Worm (Caenorhabditis elegans) whole organism, L2 larva: ENCODE data around the gene ZK418.5.
A peak's percentile ranks its signal among the peaks of the same experiment; 100 is the strongest.

Experiments used
- C34F6.9 ChIP-seq: fragments of 150-350 bp; optimal IDR thresholded peaks from 2 replicates; lab custom pipeline; 2014; ENCODE audit warnings: missing biosample characterization, missing genetic modification characterization
- F13H6.1 ChIP-seq: sonication (generic microtip); optimal IDR thresholded peaks from 2 replicates; lab custom pipeline; 2016; ENCODE audit warnings: missing genetic modification characterization, missing compliant biosample characterization
- R02D3.7 ChIP-seq: fragments of 150-350 bp; optimal IDR thresholded peaks from 2 replicates; lab custom pipeline; 2014; ENCODE audit warnings: missing biosample characterization, missing genetic modification characterization
- Y55F3AM.14 ChIP-seq: fragments of 200-800 bp; sonication (Bioruptor generic); optimal IDR thresholded peaks from 2 replicates; lab custom pipeline; 2018; ENCODE audit warnings: mild to moderate bottlenecking, missing genetic modification characterization, missing compliant biosample characterization
- ZK546.5 ChIP-seq: sonication (generic microtip); optimal IDR thresholded peaks from 2 replicates; lab custom pipeline; 2017; ENCODE audit warnings: missing biosample characterization, missing genetic modification characterization
- alr-1 ChIP-seq: fragments of 150-350 bp; optimal IDR thresholded peaks from 2 replicates; lab custom pipeline; 2014; ENCODE audit warnings: missing biosample characterization, missing genetic modification characterization
- aly-2 ChIP-seq: fragments of 150-350 bp; optimal IDR thresholded peaks from 2 replicates; lab custom pipeline; 2014; ENCODE audit warnings: missing biosample characterization, missing genetic modification characterization
- ama-1 ChIP-seq: fragments of 150-350 bp; optimal IDR thresholded peaks from 2 replicates; lab custom pipeline; 2018; ENCODE audit warnings: inconsistent platforms
- ceh-16 ChIP-seq: fragments of 150-350 bp; optimal IDR thresholded peaks from 2 replicates; lab custom pipeline; 2014; ENCODE audit warnings: missing biosample characterization, missing genetic modification characterization
- crh-2 ChIP-seq: sonication (generic microtip); optimal IDR thresholded peaks from 2 replicates; lab custom pipeline; 2017; ENCODE audit warnings: missing biosample characterization, missing genetic modification characterization
- dmd-4 ChIP-seq: sonication (generic microtip); optimal IDR thresholded peaks from 2 replicates; lab custom pipeline; 2017; ENCODE audit warnings: missing biosample characterization, missing genetic modification characterization
- egl-27 ChIP-seq: sonication (generic microtip); optimal IDR thresholded peaks from 3 replicates; lab custom pipeline; 2017; ENCODE audit warnings: missing biosample characterization, missing genetic modification reagents, missing genetic modification characterization
- elt-1 ChIP-seq: fragments of 150-350 bp; optimal IDR thresholded peaks from 2 replicates; lab custom pipeline; 2014; ENCODE audit warnings: missing biosample characterization, missing genetic modification characterization
- elt-3 ChIP-seq: sonication (generic microtip); optimal IDR thresholded peaks from 2 replicates; lab custom pipeline; 2017; ENCODE audit warnings: missing biosample characterization, missing genetic modification characterization
- fos-1 ChIP-seq: fragments of 150-350 bp; optimal IDR thresholded peaks from 2 replicates; lab custom pipeline; 2014; ENCODE audit warnings: missing biosample characterization, missing genetic modification characterization
- gmeb-1 ChIP-seq: fragments of 150-350 bp; optimal IDR thresholded peaks from 2 replicates; lab custom pipeline; 2014; ENCODE audit warnings: missing biosample characterization, missing genetic modification characterization
- lin-11 ChIP-seq: fragments of 150-350 bp; sonication (generic microtip); optimal IDR thresholded peaks from 2 replicates; lab custom pipeline; 2014; ENCODE audit warnings: missing biosample characterization, missing genetic modification characterization, inconsistent platforms, mixed read lengths
- lin-13 ChIP-seq: fragments of 150-350 bp; optimal IDR thresholded peaks from 2 replicates; lab custom pipeline; 2014; ENCODE audit warnings: missing biosample characterization, missing genetic modification reagents, missing genetic modification characterization
- lin-39 ChIP-seq: fragments of 150-350 bp; optimal IDR thresholded peaks from 2 replicates; lab custom pipeline; 2014; ENCODE audit warnings: missing biosample characterization, missing genetic modification reagents, missing genetic modification characterization
- lsy-2 ChIP-seq, 2 experiments: fragments of 150-350 bp in 1 of 2; sonication (generic microtip) in 1 of 2; optimal IDR thresholded peaks; 2 replicates each; lab custom pipeline; 2014 to 2017; ENCODE audit warnings: missing biosample characterization in 2 of 2, missing genetic modification characterization in 2 of 2
- mab-5 ChIP-seq: fragments of 150-350 bp; optimal IDR thresholded peaks from 2 replicates; lab custom pipeline; 2014; ENCODE audit warnings: missing biosample characterization, missing genetic modification characterization
- mbf-1 ChIP-seq: sonication (generic microtip); optimal IDR thresholded peaks from 2 replicates; lab custom pipeline; 2017; ENCODE audit warnings: missing biosample characterization, missing genetic modification characterization
- mdl-1 ChIP-seq, 2 experiments: fragments of 150-350 bp in 1 of 2; sonication (generic microtip) in 1 of 2; optimal IDR thresholded peaks; 2 replicates each; lab custom pipeline; 2017; ENCODE audit warnings: missing biosample characterization in 2 of 2, missing genetic modification characterization in 2 of 2
- nhr-10 ChIP-seq: sonication (generic microtip); optimal IDR thresholded peaks from 2 replicates; lab custom pipeline; 2017; ENCODE audit warnings: missing biosample characterization, missing genetic modification characterization
- nhr-11 ChIP-seq: fragments of 150-350 bp; optimal IDR thresholded peaks from 2 replicates; lab custom pipeline; 2014; ENCODE audit warnings: missing biosample characterization, missing genetic modification characterization
- nhr-12 ChIP-seq: fragments of 150-350 bp; optimal IDR thresholded peaks from 2 replicates; lab custom pipeline; 2014; ENCODE audit warnings: missing biosample characterization, missing genetic modification characterization
- nhr-129 ChIP-seq: fragments of 150-350 bp; optimal IDR thresholded peaks from 2 replicates; lab custom pipeline; 2014; ENCODE audit warnings: missing biosample characterization, missing genetic modification characterization
- nhr-21 ChIP-seq: fragments of 150-350 bp; optimal IDR thresholded peaks from 2 replicates; lab custom pipeline; 2014; ENCODE audit warnings: missing biosample characterization, missing genetic modification characterization
- nhr-23 ChIP-seq: fragments of 150-350 bp; optimal IDR thresholded peaks from 2 replicates; lab custom pipeline; 2014; ENCODE audit warnings: missing biosample characterization, missing genetic modification reagents, missing genetic modification characterization
- nhr-237 ChIP-seq: fragments of 150-350 bp; optimal IDR thresholded peaks from 2 replicates; lab custom pipeline; 2014; ENCODE audit warnings: missing biosample characterization, missing genetic modification characterization
- nhr-25 ChIP-seq: fragments of 150-350 bp; sonication (generic microtip); optimal IDR thresholded peaks from 3 replicates; lab custom pipeline; 2014; ENCODE audit warnings: missing biosample characterization, missing genetic modification characterization
- nhr-6 ChIP-seq: fragments of 150-350 bp; optimal IDR thresholded peaks from 2 replicates; lab custom pipeline; 2014; ENCODE audit warnings: missing biosample characterization, missing genetic modification characterization
- nhr-77 ChIP-seq: fragments of 150-350 bp; optimal IDR thresholded peaks from 2 replicates; lab custom pipeline; 2014; ENCODE audit warnings: missing biosample characterization, missing genetic modification characterization
- peb-1 ChIP-seq: fragments of 150-350 bp; optimal IDR thresholded peaks from 2 replicates; lab custom pipeline; 2014; ENCODE audit warnings: missing biosample characterization, missing genetic modification characterization
- sem-4 ChIP-seq: fragments of 150-350 bp; optimal IDR thresholded peaks from 2 replicates; lab custom pipeline; 2014; ENCODE audit warnings: missing biosample characterization, missing genetic modification reagents, missing genetic modification characterization
- sma-3 ChIP-seq: sonication (generic microtip); optimal IDR thresholded peaks from 2 replicates; lab custom pipeline; 2016; ENCODE audit warnings: missing genetic modification reagents, missing genetic modification characterization, missing compliant biosample characterization
- sma-9 ChIP-seq, 2 experiments: fragments of 150-350 bp in 1 of 2; sonication (generic microtip) in 1 of 2; optimal IDR thresholded peaks; 2 replicates each; lab custom pipeline; 2014 to 2016; ENCODE audit warnings: missing genetic modification characterization in 2 of 2, mild to moderate bottlenecking in 1 of 2, missing biosample characterization in 1 of 2, missing compliant biosample characterization in 1 of 2, missing genetic modification reagents in 1 of 2, moderate library complexity in 1 of 2
- snpc-4 ChIP-seq: fragments of 150-350 bp; optimal IDR thresholded peaks from 2 replicates; lab custom pipeline; 2014; ENCODE audit warnings: missing biosample characterization, missing genetic modification characterization
- unc-39 ChIP-seq: fragments of 150-350 bp; optimal IDR thresholded peaks from 2 replicates; lab custom pipeline; 2014; ENCODE audit warnings: missing biosample characterization, missing genetic modification characterization
- unc-55 ChIP-seq: fragments of 150-350 bp; sonication (generic microtip); optimal IDR thresholded peaks from 3 replicates; lab custom pipeline; 2014; ENCODE audit warnings: missing biosample characterization, missing genetic modification reagents, missing genetic modification characterization
- unc-62 ChIP-seq: fragments of 150-350 bp; optimal IDR thresholded peaks from 2 replicates; lab custom pipeline; 2014; ENCODE audit warnings: missing biosample characterization, missing genetic modification reagents, missing genetic modification characterization
- ztf-1 ChIP-seq: fragments of 200-800 bp; sonication (Bioruptor generic); conservative IDR thresholded peaks from 2 replicates; pipeline ENCODE4 v1.3.6; 2022; ENCODE audit warnings: missing genetic modification characterization, missing compliant biosample characterization
- ztf-11 ChIP-seq: sonication (generic microtip); optimal IDR thresholded peaks from 2 replicates; lab custom pipeline; 2017; ENCODE audit warnings: missing biosample characterization, missing genetic modification characterization
- ztf-4 ChIP-seq: fragments of 150-350 bp; optimal IDR thresholded peaks from 2 replicates; lab custom pipeline; 2014; ENCODE audit warnings: missing biosample characterization, missing genetic modification characterization

Gene ZK418.5

ce11 chrIII:7090545-7090944, 16.9 kb upstream of the ZK418.5 start, which contains the start of gene ZK418.10:
TSS of gene ZK418.10 (minus strand) at chrIII:7090692.
- TF ChIP-seq nhr-77 (tag; lab: Kevin White, UChicago): no peak
- no peak for TF ChIP-seq dmd-4 (tag; lab: Kevin White, UChicago)
- peak; percentile 5 for TF ChIP-seq sma-9 (GFP tag; optimal IDR thresholded peaks at IDR 0.05; lab: Kevin White, UChicago)
- no peak for TF ChIP-seq sma-9 (tag; optimal IDR thresholded peaks at IDR 0.05; lab: Kevin White, UChicago)
- TF ChIP-seq gmeb-1 (tag; lab: Kevin White, UChicago): no peak
- TF ChIP-seq mab-5: no peak
- TF ChIP-seq C34F6.9 (tag; lab: Kevin White, UChicago): peak; percentile 33
- peak; percentile 16 for TF ChIP-seq nhr-21 (tag; lab: Kevin White, UChicago)
- TF ChIP-seq alr-1 (tag; lab: Kevin White, UChicago): no peak
- TF ChIP-seq lsy-2 (tag; optimal IDR thresholded peaks at IDR 0.05; lab: Kevin White, UChicago): peak in 1 of 2 experiments; percentile 16
- no peak for TF ChIP-seq peb-1 (tag; lab: Kevin White, UChicago)
- TF ChIP-seq snpc-4 (tag; lab: Kevin White, UChicago): no peak
- no peak for TF ChIP-seq ztf-4 (tag; lab: Kevin White, UChicago)

DNA sequence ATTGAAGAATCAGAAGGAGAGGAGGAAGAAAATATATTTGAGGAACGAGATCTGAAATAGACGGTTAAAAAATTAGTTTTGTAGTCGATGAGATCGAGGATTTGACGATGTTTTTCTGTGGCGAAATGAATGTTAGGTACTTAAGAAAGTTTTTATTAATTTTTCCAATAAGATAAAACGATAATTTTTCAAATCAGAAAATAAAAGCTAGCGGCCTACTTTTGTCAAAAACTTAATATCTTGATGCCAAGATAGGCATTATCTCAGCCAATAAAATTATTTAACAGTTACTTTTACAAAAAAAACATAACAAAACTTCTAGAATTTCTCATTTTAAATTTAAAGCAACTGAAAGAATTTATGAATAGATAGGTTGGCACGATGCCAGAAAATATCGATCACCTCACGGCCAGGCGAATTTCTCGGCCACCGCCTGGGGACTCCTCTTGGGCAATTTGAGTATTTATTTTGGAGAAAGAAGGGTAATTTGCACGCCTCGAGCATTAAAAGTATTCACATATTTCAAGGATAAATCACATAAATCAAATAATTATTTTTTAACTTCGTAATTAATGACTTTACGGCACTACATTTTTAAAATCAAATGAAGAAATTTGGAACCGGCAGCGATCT, 14.2 kb upstream of the ZK418.5 start, which contains the start of gene fubl-2:
fubl-2 (minus strand) TSS at position 51 of the 633 bp plus-strand sequence.
- TF ChIP-seq unc-62 (GFP tag; lab: Kevin White, UChicago): no peak
- no peak for TF ChIP-seq ama-1 (lab: Kevin White, UChicago)
- TF ChIP-seq aly-2 (tag; lab: Kevin White, UChicago): no peak
- TF ChIP-seq ztf-1: no peak
- TF ChIP-seq nhr-129: peak; percentile 25
- no peak for TF ChIP-seq mbf-1 (tag; lab: Kevin White, UChicago)
- peak; percentile 70 for TF ChIP-seq unc-55
- TF ChIP-seq ztf-11 (tag; lab: Kevin White, UChicago): no peak
- TF ChIP-seq R02D3.7 (tag; lab: Kevin White, UChicago): no peak
- TF ChIP-seq elt-3 (tag; lab: Kevin White, UChicago): no peak
- TF ChIP-seq mdl-1 (tag; optimal IDR thresholded peaks at IDR 0.05; lab: Kevin White, UChicago): no peak
- no peak for TF ChIP-seq ZK546.5
- peak; percentile 69 for TF ChIP-seq F13H6.1
- no peak for TF ChIP-seq nhr-23 (tag; lab: Kevin White, UChicago)
- TF ChIP-seq mab-5: no peak
- no peak for TF ChIP-seq ceh-16 (tag; lab: Kevin White, UChicago)
- TF ChIP-seq snpc-4 (tag; lab: Kevin White, UChicago): no peak
- TF ChIP-seq C34F6.9 (tag; lab: Kevin White, UChicago): peak; percentile 66
- TF ChIP-seq nhr-25 (tag; lab: Kevin White, UChicago): no peak
- peak; percentile 66 for TF ChIP-seq egl-27
- TF ChIP-seq nhr-12 (tag; lab: Kevin White, UChicago): no peak
- no peak for TF ChIP-seq sem-4 (tag; lab: Kevin White, UChicago)
- no peak for TF ChIP-seq elt-1 (tag; lab: Kevin White, UChicago)
- TF ChIP-seq gmeb-1 (tag; lab: Kevin White, UChicago): peak; percentile 65
- no peak for TF ChIP-seq nhr-10
- TF ChIP-seq dmd-4 (tag; lab: Kevin White, UChicago): no peak
- no peak for TF ChIP-seq nhr-11
- TF ChIP-seq nhr-77 (tag; lab: Kevin White, UChicago): no peak
- peak; percentile 8 for TF ChIP-seq nhr-21 (tag; lab: Kevin White, UChicago)
- TF ChIP-seq Y55F3AM.14 (GFP tag; lab: Kevin White, UChicago): no peak
- TF ChIP-seq lsy-2 (tag; optimal IDR thresholded peaks at IDR 0.05; lab: Kevin White, UChicago): peak; percentile 22 to 86
- peak; percentile 76 for TF ChIP-seq lin-13
- TF ChIP-seq crh-2 (tag; lab: Kevin White, UChicago): peak; percentile 59
- TF ChIP-seq unc-39 (tag; lab: Kevin White, UChicago): no peak
- peak; percentile 84 for TF ChIP-seq sma-3 (GFP tag; lab: Kevin White, UChicago)
- no peak for TF ChIP-seq peb-1 (tag; lab: Kevin White, UChicago)
- TF ChIP-seq nhr-6 (tag; lab: Kevin White, UChicago): no peak
- peak; percentile 50 for TF ChIP-seq fos-1 (tag; lab: Kevin White, UChicago)
- no peak for TF ChIP-seq lin-39 (tag; lab: Kevin White, UChicago)
- peak; percentile 29 for TF ChIP-seq lin-11
- no peak for TF ChIP-seq nhr-237
- TF ChIP-seq sma-9 (GFP tag; optimal IDR thresholded peaks at IDR 0.05; lab: Kevin White, UChicago): peak; percentile 66
- no peak for TF ChIP-seq sma-9 (tag; optimal IDR thresholded peaks at IDR 0.05; lab: Kevin White, UChicago)
